Fruit fly (Drosophila melanogaster) whole organism, embryonic: ENCODE data around the gene CG7289.
A peak's percentile ranks its signal among the peaks of the same experiment; 100 is the strongest.

Experiments used
- Asciz ChIP-seq: fragments of 200-800 bp; sonication (Bioruptor generic); optimal IDR thresholded peaks from 2 replicates; lab custom pipeline; 2017; ENCODE audit warnings: missing biosample characterization, mild to moderate bottlenecking, missing genetic modification characterization, missing genetic modification reagents
- B-H1 ChIP-seq: fragments of 200-800 bp; sonication (Bioruptor generic); IDR thresholded peaks from 3 replicates; pipeline ENCODE4 v1.3.6; 2022; ENCODE audit warnings: missing biosample characterization, missing genetic modification characterization
- BtbVII ChIP-seq: fragments of 200-800 bp; sonication (Bioruptor generic); optimal IDR thresholded peaks from 3 replicates; lab custom pipeline; 2017; ENCODE audit warnings: missing biosample characterization, mild to moderate bottlenecking, missing genetic modification characterization
- CG10209 ChIP-seq: fragments of 200-800 bp; sonication (Bioruptor generic); optimal IDR thresholded peaks from 3 replicates; lab custom pipeline; 2017; ENCODE audit warnings: missing biosample characterization, mild to moderate bottlenecking, missing genetic modification characterization, missing genetic modification reagents
- CG10462 ChIP-seq: fragments of 200-800 bp; sonication (Bioruptor generic); optimal IDR thresholded peaks from 2 replicates; lab custom pipeline; 2016; ENCODE audit warnings: missing biosample characterization, missing genetic modification characterization
- CG11093 ChIP-seq: fragments of 200-800 bp; sonication (Bioruptor generic); IDR thresholded peaks from 3 replicates; pipeline ENCODE4 v1.3.6; 2022; ENCODE audit warnings: missing biosample characterization, missing genetic modification characterization
- CG12155 ChIP-seq: fragments of 200-800 bp; sonication (Bioruptor generic); optimal IDR thresholded peaks from 3 replicates; lab custom pipeline; 2016; ENCODE audit warnings: missing biosample characterization, missing genetic modification characterization
- CG13894 ChIP-seq: fragments of 200-800 bp; sonication (Bioruptor generic); optimal IDR thresholded peaks from 3 replicates; lab custom pipeline; 2018; ENCODE audit warnings: missing biosample characterization, mild to moderate bottlenecking, missing genetic modification characterization, moderate library complexity
- CG14965 ChIP-seq: fragments of 200-800 bp; sonication (Bioruptor generic); optimal IDR thresholded peaks from 2 replicates; lab custom pipeline; 2016; ENCODE audit warnings: missing biosample characterization, missing genetic modification characterization, borderline replicate concordance
- CG15073 ChIP-seq: fragments of 200-800 bp; sonication (Bioruptor generic); optimal IDR thresholded peaks from 2 replicates; lab custom pipeline; 2016; ENCODE audit warnings: missing biosample characterization, missing genetic modification characterization
- CG17568 ChIP-seq: fragments of 200-800 bp; sonication (Bioruptor generic); optimal IDR thresholded peaks from 2 replicates; lab custom pipeline; 2018; ENCODE audit warnings: missing biosample characterization, mild to moderate bottlenecking, missing genetic modification characterization, moderate library complexity
- CG2202 ChIP-seq: fragments of 200-800 bp; sonication (Bioruptor generic); optimal IDR thresholded peaks from 2 replicates; lab custom pipeline; 2018; ENCODE audit warnings: missing biosample characterization, mild to moderate bottlenecking, missing genetic modification characterization
- CG2875 ChIP-seq: fragments of 200-800 bp; sonication (Bioruptor generic); optimal IDR thresholded peaks from 2 replicates; lab custom pipeline; 2017; ENCODE audit warnings: missing biosample characterization, mild to moderate bottlenecking, missing genetic modification characterization, missing genetic modification reagents
- CG30403 ChIP-seq: fragments of 200-800 bp; sonication (Bioruptor generic); optimal IDR thresholded peaks from 3 replicates; lab custom pipeline; 2016; ENCODE audit warnings: missing biosample characterization, missing genetic modification characterization
- CG3065 ChIP-seq: fragments of 200-800 bp; sonication (Bioruptor generic); optimal IDR thresholded peaks from 2 replicates; lab custom pipeline; 2016; ENCODE audit warnings: missing biosample characterization, missing genetic modification characterization
- CG3281 ChIP-seq: fragments of 200-800 bp; sonication (Bioruptor generic); optimal IDR thresholded peaks from 3 replicates; lab custom pipeline; 2017; ENCODE audit warnings: missing biosample characterization, mild to moderate bottlenecking, missing genetic modification characterization
- CG4360 ChIP-seq: fragments of 200-800 bp; sonication (Bioruptor generic); IDR thresholded peaks from 2 replicates; pipeline ENCODE4 v1.3.6; 2022; ENCODE audit warnings: missing biosample characterization, missing genetic modification characterization
- CG4820 ChIP-seq: fragments of 200-800 bp; sonication (Bioruptor generic); optimal IDR thresholded peaks from 3 replicates; lab custom pipeline; 2016; ENCODE audit warnings: missing biosample characterization, missing genetic modification characterization
- CG4854 ChIP-seq: fragments of 200-800 bp; sonication (Bioruptor generic); optimal IDR thresholded peaks from 2 replicates; lab custom pipeline; 2016; ENCODE audit warnings: missing biosample characterization, missing genetic modification characterization, inconsistent platforms
- CG6813 ChIP-seq: fragments of 200-800 bp; sonication (Bioruptor generic); optimal IDR thresholded peaks from 2 replicates; lab custom pipeline; 2017; ENCODE audit warnings: missing biosample characterization, missing genetic modification characterization, mild to moderate bottlenecking, moderate library complexity, missing genetic modification reagents
- CG7357 ChIP-seq: fragments of 200-800 bp; sonication (Bioruptor generic); IDR thresholded peaks from 3 replicates; pipeline ENCODE4 v1.3.6; 2022; ENCODE audit warnings: missing biosample characterization, missing genetic modification characterization
- CG7963 ChIP-seq: fragments of 200-800 bp; sonication (Bioruptor generic); IDR thresholded peaks from 3 replicates; pipeline ENCODE4 v1.3.6; 2022; ENCODE audit warnings: missing biosample characterization, missing genetic modification characterization; ENCODE audit not compliant: partially characterized antibody
- CG7987 ChIP-seq: fragments of 200-800 bp; sonication (Bioruptor generic); optimal IDR thresholded peaks from 2 replicates; lab custom pipeline; 2018; ENCODE audit warnings: missing biosample characterization, mild to moderate bottlenecking, missing genetic modification characterization, moderate library complexity
- CG9817 ChIP-seq: fragments of 200-800 bp; sonication (Bioruptor generic); optimal IDR thresholded peaks from 2 replicates; lab custom pipeline; 2018; ENCODE audit warnings: missing biosample characterization, mild to moderate bottlenecking, missing genetic modification characterization, moderate library complexity
- CrebB ChIP-seq: fragments of 200-800 bp; sonication (Bioruptor generic); optimal IDR thresholded peaks from 3 replicates; lab custom pipeline; 2018; ENCODE audit warnings: missing biosample characterization, mild to moderate bottlenecking, missing genetic modification characterization
- Fer3 ChIP-seq: fragments of 200-800 bp; sonication (Bioruptor generic); optimal IDR thresholded peaks from 2 replicates; lab custom pipeline; 2018; ENCODE audit warnings: missing biosample characterization, mild to moderate bottlenecking, missing genetic modification characterization, moderate library complexity
- Hey ChIP-seq: fragments of 200-800 bp; sonication (Bioruptor generic); optimal IDR thresholded peaks from 3 replicates; lab custom pipeline; 2018; ENCODE audit warnings: missing biosample characterization, mild to moderate bottlenecking, missing genetic modification characterization
- Hr51 ChIP-seq, 2 experiments: fragments of 200-800 bp; sonication (Bioruptor generic); optimal IDR thresholded peaks; 2 replicates in 1 of 2; 3 replicates in 1 of 2; lab custom pipeline; 2016 to 2018; ENCODE audit warnings: missing biosample characterization in 2 of 2, missing genetic modification characterization in 2 of 2, mild to moderate bottlenecking in 1 of 2, moderate library complexity in 1 of 2
- Hsf ChIP-seq: fragments of 200-800 bp; sonication (Bioruptor generic); optimal IDR thresholded peaks from 3 replicates; lab custom pipeline; 2016; ENCODE audit warnings: missing biosample characterization, missing genetic modification characterization
- Lhr ChIP-seq: fragments of 200-800 bp; sonication (Bioruptor generic); optimal IDR thresholded peaks from 3 replicates; lab custom pipeline; 2017; ENCODE audit warnings: mild to moderate bottlenecking, missing biosample characterization, missing genetic modification reagents, missing genetic modification characterization
- Meics ChIP-seq: fragments of 200-800 bp; sonication (Bioruptor generic); optimal IDR thresholded peaks from 2 replicates; lab custom pipeline; 2017; ENCODE audit warnings: missing biosample characterization, mild to moderate bottlenecking, missing genetic modification characterization
- Neu2 ChIP-seq: fragments of 200-800 bp; sonication (Bioruptor generic); optimal IDR thresholded peaks from 3 replicates; lab custom pipeline; 2016; ENCODE audit warnings: missing biosample characterization, missing genetic modification characterization, borderline replicate concordance
- Sox100B ChIP-seq: fragments of 200-800 bp; sonication (Bioruptor generic); optimal IDR thresholded peaks from 3 replicates; lab custom pipeline; 2018; ENCODE audit warnings: missing biosample characterization, mild to moderate bottlenecking, missing genetic modification characterization
- ac ChIP-seq: fragments of 200-800 bp; sonication (Bioruptor generic); optimal IDR thresholded peaks from 3 replicates; lab custom pipeline; 2017; ENCODE audit warnings: missing biosample characterization, mild to moderate bottlenecking, missing genetic modification characterization
- ewg ChIP-seq: fragments of 200-800 bp; sonication (Bioruptor generic); optimal IDR thresholded peaks from 3 replicates; lab custom pipeline; 2017; ENCODE audit warnings: mild to moderate bottlenecking, missing biosample characterization, missing genetic modification reagents, missing genetic modification characterization
- fd102C ChIP-seq: fragments of 200-800 bp; sonication (Bioruptor generic); optimal IDR thresholded peaks from 2 replicates; lab custom pipeline; 2018; ENCODE audit warnings: missing biosample characterization, mild to moderate bottlenecking, missing genetic modification characterization, moderate library complexity
- gfzf ChIP-seq: fragments of 200-800 bp; sonication (Bioruptor generic); optimal IDR thresholded peaks from 2 replicates; lab custom pipeline; 2016; ENCODE audit warnings: missing biosample characterization, mild to moderate bottlenecking, missing genetic modification characterization, moderate library complexity
- lab ChIP-seq: fragments of 200-800 bp; sonication (Bioruptor generic); optimal IDR thresholded peaks from 3 replicates; lab custom pipeline; 2017; ENCODE audit warnings: missing biosample characterization, missing genetic modification characterization, mild to moderate bottlenecking, moderate library complexity, missing genetic modification reagents
- mam ChIP-seq: fragments of 200-800 bp; sonication (Bioruptor generic); optimal IDR thresholded peaks from 3 replicates; lab custom pipeline; 2016; ENCODE audit warnings: missing biosample characterization, missing genetic modification characterization
- pho ChIP-seq: fragments of 200-800 bp; sonication (Bioruptor generic); optimal IDR thresholded peaks from 2 replicates; lab custom pipeline; 2016; ENCODE audit warnings: missing biosample characterization, missing genetic modification characterization
- phol ChIP-seq: fragments of 200-800 bp; sonication (Bioruptor generic); optimal IDR thresholded peaks from 3 replicates; lab custom pipeline; 2018; ENCODE audit warnings: missing biosample characterization, mild to moderate bottlenecking, missing genetic modification characterization, moderate library complexity
- pzg ChIP-seq: fragments of 200-800 bp; sonication (Bioruptor generic); optimal IDR thresholded peaks from 3 replicates; lab custom pipeline; 2018; ENCODE audit warnings: missing biosample characterization, mild to moderate bottlenecking, missing genetic modification characterization, moderate library complexity
- row ChIP-seq: fragments of 200-800 bp; sonication (Bioruptor generic); IDR thresholded peaks from 3 replicates; pipeline ENCODE4 v1.3.6; 2022; ENCODE audit warnings: missing biosample characterization, missing genetic modification characterization
- run ChIP-seq: fragments of 200-800 bp; sonication (Bioruptor generic); optimal IDR thresholded peaks from 3 replicates; lab custom pipeline; 2018; ENCODE audit warnings: missing biosample characterization, mild to moderate bottlenecking, missing genetic modification characterization
- sob ChIP-seq: fragments of 200-800 bp; sonication (Bioruptor generic); IDR thresholded peaks from 2 replicates; pipeline ENCODE4 v1.3.6; 2022; ENCODE audit warnings: missing biosample characterization, missing genetic modification characterization
- tup ChIP-seq: fragments of 200-800 bp; sonication (Bioruptor generic); optimal IDR thresholded peaks from 2 replicates; lab custom pipeline; 2016; ENCODE audit warnings: missing biosample characterization, mild to moderate bottlenecking, missing genetic modification characterization, moderate library complexity
- tx ChIP-seq: fragments of 200-800 bp; sonication (Bioruptor generic); optimal IDR thresholded peaks from 2 replicates; lab custom pipeline; 2016; ENCODE audit warnings: missing biosample characterization, missing genetic modification characterization
- wor ChIP-seq: fragments of 200-800 bp; sonication (Bioruptor generic); IDR thresholded peaks from 2 replicates; pipeline ENCODE4 v1.3.6; 2022; ENCODE audit warnings: missing biosample characterization, missing genetic modification characterization
- yki ChIP-seq: fragments of >200 bp; optimal IDR thresholded peaks from 3 replicates; lab custom pipeline; 2018
- zen2 ChIP-seq: fragments of 200-800 bp; sonication (Bioruptor generic); IDR thresholded peaks from 3 replicates; pipeline ENCODE4 v1.3.6; 2022; ENCODE audit warnings: missing biosample characterization, missing genetic modification characterization; ENCODE audit not compliant: partially characterized antibody

CG7289 gene

DNA sequence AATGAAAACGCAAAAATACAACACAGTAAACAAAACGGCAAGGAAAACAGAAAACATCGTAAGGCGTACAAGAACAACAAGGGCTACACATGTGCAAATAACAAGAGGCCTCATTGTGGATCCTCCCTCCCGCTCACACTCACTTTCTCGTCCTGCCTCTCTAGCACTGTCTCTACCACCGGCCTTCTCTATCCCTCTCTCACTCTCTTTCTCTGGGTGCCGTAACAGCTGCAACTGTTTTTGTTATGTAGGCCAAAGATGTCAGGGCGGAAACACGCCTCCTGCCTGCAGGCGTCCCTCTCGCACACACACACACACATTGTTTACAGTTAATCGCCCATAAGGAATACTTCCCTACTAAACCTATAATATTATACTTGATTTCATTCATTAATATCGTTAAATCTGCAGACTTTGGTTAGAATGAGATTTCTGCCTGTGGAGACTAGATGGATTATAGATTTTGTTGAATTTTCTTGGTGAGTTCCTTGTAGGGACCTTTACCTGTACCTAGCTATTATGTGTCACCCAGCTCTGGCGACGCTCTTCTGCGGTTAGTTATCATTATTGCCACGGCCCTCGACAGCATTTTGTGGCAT, 31.9 kb downstream of the CG7289 start (continued):
- no peak for TF ChIP-seq Fer3 (tag; lab: Kevin White, UChicago)
- no peak for TF ChIP-seq CG2202
- TF ChIP-seq Sox100B (GFP tag; lab: Kevin White, UChicago), result no peak
- TF ChIP-seq CG3281 (GFP tag; lab: Kevin White, UChicago), result no peak
- peak; percentile 40 for TF ChIP-seq CG3065 (GFP tag; lab: Kevin White, UChicago)
- TF ChIP-seq Meics (GFP tag; lab: Kevin White, UChicago), result peak; percentile 4
- TF ChIP-seq CG17568 (GFP tag; lab: Kevin White, UChicago), result no peak
- TF ChIP-seq CG9817, result no peak
- no peak for TF ChIP-seq zen2 (GFP tag; lab: Robert Waterston, UW)
- no peak for TF ChIP-seq Lhr
- 0 out of 3 replicates have a peak, but pooled peaks have one; percentile 15 for TF ChIP-seq CG7357 (GFP tag; lab: Robert Waterston, UW)
- TF ChIP-seq CG2875 (GFP tag; lab: Kevin White, UChicago), result no peak
- peak; percentile 21 for TF ChIP-seq CG13894
- TF ChIP-seq yki (lab: Kevin White, UChicago), result no peak
- TF ChIP-seq CG7963, result no peak
- TF ChIP-seq Hey (tag; lab: Kevin White, UChicago), result no peak
- TF ChIP-seq Neu2 (GFP tag; lab: Kevin White, UChicago), result no peak
- TF ChIP-seq lab (GFP tag; lab: Kevin White, UChicago), result peak; percentile 16
- TF ChIP-seq CrebB (tag; lab: Kevin White, UChicago), result no peak
- no peak for TF ChIP-seq CG4854
- TF ChIP-seq CG7987, result no peak
- TF ChIP-seq CG12155, result no peak
- no peak for TF ChIP-seq B-H1 (GFP tag; lab: Robert Waterston, UW)
- no peak for TF ChIP-seq CG30403 (GFP tag; lab: Kevin White, UChicago)
- TF ChIP-seq CG15073, result no peak
- TF ChIP-seq CG11093 (GFP tag; lab: Robert Waterston, UW), result no peak
- peak; percentile 83 for TF ChIP-seq CG4360 (GFP tag; lab: Robert Waterston, UW)
- no peak for TF ChIP-seq Asciz
- TF ChIP-seq CG6813, result no peak
- peak; percentile 31 for TF ChIP-seq ac (GFP tag; lab: Kevin White, UChicago)
- TF ChIP-seq phol (tag; lab: Kevin White, UChicago), result peak; percentile 5
- TF ChIP-seq Hsf (GFP tag; lab: Kevin White, UChicago), result no peak
- TF ChIP-seq mam (GFP tag; lab: Kevin White, UChicago), result no peak
- TF ChIP-seq CG10462, result no peak
- peak; percentile 44; the same call in 2 of the 3 replicates for TF ChIP-seq row (GFP tag; lab: Robert Waterston, UW)
- peak; percentile 5 for TF ChIP-seq fd102C (GFP tag; lab: Kevin White, UChicago)
- no peak for TF ChIP-seq CG4820
- TF ChIP-seq tup, result no peak
- no peak for TF ChIP-seq wor (GFP tag; lab: Robert Waterston, UW)
- TF ChIP-seq run, result no peak
- no peak for TF ChIP-seq tx (GFP tag; lab: Kevin White, UChicago)
- TF ChIP-seq pho (GFP tag; lab: Kevin White, UChicago), result no peak
- TF ChIP-seq sob (GFP tag; lab: Robert Waterston, UW), result no peak
- TF ChIP-seq Hr51 (GFP tag; optimal IDR thresholded peaks at IDR 0.05; lab: Kevin White, UChicago), result no peak
- TF ChIP-seq ewg (GFP tag; lab: Kevin White, UChicago), result no peak
- no peak for TF ChIP-seq BtbVII
- TF ChIP-seq CG10209, result no peak
- TF ChIP-seq pzg (GFP tag; lab: Kevin White, UChicago), result no peak
- TF ChIP-seq CG14965, result no peak
- no peak for TF ChIP-seq gfzf (GFP tag; lab: Kevin White, UChicago)
